Fruit fly (Drosophila melanogaster) whole organism, larva: Measurements from ENCODE around the gene mrn.

ENCODE experiments used
- noc ChIP-seq: fragments of 200-800 bp; sonication (Bioruptor generic); optimal IDR thresholded peaks from 3 replicates; lab custom pipeline; 2019; ENCODE audit warnings: missing biosample characterization, mild to moderate bottlenecking, missing genetic modification characterization, moderate library complexity

Gene mrn

DNA sequence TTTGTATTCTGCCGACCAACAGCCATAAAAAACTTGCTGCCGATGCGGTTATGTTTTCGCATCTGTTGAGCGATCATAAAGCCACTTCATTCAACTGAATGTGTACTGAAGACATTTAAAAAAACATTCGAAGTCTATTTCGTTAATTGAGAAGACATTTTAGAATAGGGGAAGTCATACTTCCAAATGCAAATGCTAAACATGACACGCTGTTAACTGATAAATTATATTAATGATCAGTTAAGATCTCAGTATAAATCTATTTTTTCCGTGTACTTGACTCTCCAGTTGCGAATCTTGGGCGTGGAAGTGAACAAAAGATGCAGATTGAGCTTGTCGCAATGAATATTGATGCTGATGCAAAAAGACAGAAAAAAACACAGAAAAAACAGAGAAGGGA is 15.6 kb upstream of the mrn start:
- TF ChIP-seq noc (tag; lab: Kevin White, UChicago): no peak

DNA sequence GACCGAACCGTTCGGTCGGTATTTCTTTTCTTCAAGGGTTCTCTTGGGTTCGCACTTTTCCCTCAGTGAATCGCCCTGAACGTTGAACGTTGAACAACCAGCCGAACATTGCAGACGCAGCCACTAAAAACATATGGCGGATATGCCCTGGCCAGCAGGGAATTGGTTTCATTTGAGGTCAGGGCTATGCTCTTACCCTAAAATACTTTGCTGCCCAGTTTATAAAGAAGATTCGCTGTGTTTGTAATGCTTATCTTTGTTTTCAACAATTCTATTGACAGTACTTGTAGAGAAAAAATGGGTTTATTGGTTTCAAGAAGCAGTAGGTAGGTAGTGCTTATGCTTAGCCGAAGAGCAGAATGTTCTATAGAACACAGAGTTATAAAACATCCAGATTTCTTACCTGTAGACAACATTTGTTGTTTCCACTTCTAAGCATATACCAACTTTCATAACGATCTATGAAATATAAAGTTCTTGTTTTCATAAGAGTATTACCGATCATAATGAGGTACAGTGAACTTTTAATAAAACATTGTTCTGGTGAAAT is 14.9 kb upstream of the mrn start:
- no peak for TF ChIP-seq noc (tag; lab: Kevin White, UChicago)

DNA sequence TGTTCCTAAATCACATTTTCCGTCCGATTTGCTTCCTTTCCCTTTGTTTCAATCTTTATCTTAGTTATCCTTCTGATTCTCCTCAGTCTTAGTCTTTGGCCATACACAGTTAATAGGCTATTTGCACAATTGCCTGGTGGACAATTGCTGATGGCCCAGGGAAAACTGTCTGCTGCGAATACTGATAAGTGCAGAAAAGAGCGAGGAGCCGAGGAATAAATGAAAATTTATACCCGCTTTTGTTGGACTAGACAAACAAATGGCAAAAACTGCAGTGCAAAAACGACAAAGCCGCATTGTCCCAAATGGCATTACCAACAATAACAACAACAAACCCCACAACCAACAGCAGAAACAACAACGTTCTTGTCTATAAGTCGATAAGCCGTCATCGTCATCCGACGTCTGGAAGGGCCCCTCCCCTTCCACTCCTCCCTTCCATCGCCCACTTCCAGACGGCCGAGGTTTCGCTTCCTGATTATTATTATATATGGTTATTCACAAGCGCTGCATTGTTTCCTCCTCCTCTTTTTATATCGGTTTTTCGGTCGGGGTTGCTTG is 13.8 kb upstream of the mrn start:
- TF ChIP-seq noc (tag; lab: Kevin White, UChicago): no peak

DNA sequence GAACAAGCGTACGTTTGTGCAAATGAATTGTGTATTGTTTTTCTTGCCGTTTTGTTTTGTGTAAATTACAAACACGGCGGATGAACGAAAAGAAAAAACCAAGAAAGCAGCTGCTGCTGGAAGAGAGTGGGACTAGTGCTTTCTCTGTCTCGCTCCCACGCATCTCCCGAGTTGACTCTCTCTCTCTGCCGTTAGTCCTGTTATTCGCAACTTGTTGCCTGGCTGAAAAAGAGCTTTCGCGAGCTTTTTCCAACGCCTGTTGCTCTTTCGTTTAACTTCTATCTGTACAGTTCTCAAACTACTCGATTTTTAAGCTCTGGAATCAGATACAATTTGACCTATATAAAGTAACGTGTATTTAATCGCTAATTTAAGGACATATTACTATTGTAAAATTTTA is 13.1 kb upstream of the mrn start:
- TF ChIP-seq noc (tag; lab: Kevin White, UChicago): no peak

DNA sequence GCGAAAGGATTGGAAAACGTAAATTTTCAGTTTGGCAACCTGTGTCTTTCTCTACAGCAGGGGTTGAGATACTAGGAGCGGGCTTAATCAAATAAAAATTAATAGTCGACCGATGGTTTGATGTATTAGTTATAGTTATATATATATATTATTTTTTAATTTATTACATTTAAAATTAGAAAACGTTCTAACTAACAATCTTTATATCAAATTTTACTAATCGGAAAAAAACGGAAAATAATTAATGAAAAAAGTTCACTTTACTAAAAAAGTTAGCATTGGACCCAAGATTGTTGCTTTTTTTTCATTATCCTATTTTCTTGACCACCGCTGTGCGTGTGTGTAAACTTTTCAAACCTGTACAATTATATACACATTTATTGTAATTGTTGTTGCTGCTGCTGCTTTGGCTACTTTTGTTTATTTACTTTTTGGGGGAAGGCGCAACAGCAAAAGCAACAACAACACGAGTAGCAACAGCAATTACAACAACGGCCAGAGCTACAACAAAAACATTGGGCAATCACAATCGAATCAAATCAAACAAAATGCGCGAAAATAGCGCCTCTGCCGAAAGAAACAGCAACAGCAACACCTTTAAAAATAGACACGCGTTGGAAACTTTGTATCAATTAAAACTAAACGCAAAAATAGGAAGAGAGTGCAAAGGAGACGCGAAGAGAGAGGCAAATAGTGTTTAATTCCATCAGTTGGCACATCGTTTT is 12.4 kb upstream of the mrn start:
- TF ChIP-seq noc (tag; lab: Kevin White, UChicago): peak; percentile 51

DNA sequence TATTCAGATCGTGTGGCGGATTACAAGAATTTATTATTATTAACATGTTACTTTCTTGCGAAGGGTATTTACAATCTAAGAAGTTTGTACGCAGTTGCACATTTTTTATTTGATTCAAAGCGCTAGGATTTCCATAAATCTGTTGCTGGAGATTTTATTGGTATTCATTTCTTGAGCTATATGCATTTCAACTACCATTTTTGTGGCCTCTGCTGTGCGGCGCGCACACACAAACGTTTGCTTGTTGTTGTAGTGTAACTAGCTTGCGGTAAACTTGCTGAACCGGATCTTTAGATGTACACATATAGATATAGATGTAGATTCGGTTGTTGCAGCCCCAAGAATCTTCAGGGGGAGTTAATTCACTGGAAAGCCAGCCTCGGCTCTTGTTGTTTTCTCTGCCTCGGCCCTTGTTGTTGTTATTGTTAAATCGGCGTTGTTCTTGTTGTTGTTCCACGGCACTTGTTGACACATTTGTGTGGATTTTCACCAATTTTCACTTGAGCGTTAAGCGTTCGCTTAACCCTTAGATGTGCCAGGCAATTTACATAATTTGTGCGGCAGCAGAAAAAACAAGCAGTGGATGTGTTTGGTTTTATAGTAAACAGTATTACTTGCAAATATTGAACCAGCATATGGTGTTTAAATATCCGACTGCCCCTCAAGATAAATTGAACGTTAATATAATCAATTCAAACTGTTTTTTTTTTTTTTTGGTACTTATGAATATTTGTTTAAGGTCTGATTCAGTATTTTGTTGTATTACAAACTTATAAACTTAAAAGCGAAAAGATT is 10.7 kb upstream of the mrn start:
- no peak for TF ChIP-seq noc (tag; lab: Kevin White, UChicago)

DNA sequence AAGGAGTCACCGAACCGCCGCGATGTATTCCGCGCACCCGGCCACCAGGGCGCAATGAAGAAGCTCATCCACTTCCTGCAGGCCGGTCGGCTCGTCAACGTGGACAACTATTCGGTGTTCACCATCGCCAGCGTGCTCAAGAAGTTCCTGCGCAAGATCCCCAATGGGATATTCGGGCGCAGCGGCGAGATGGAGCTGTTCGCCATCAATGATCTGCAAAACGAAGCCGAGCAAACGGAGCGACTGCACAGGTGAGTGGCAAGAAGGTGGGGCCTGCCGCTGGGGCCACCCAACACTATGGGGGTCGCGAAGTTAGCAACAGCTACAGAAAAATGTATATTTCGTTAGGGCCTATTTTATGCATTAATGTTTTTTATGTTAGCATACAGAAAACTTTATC is 9.4 kb upstream of the mrn start:
- TF ChIP-seq noc (tag; lab: Kevin White, UChicago): no peak

DNA sequence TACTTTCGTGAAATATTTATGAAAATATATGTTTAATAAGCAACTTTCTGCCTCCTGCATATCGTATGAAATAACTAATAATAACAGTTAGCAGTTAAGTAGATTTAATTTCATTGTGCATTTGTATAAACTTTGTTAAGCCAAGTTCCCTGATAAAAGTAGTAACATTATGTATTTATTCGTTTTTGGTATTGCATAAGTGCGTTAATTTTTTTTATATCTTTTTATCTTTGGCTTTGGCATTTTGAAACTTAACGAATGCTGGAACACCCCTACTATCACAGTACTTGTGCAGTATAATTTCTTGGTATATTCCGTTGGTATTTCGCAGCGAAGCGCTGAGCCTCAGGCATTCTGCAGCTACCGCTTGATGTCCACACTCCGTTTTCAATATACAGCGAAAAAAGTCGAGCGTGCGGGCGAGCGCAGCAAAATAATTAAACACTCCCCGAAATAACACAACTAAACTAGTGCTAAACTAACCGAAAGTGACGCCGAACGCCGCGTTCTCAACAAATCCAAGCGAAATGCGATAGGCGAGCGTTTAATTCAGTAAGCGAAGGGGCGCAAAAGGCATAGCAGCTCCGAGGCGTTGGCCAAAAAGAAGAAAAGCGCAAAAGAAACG is 8.3 kb upstream of the mrn start, which contains the start of gene RhoGAP71E:
RhoGAP71E (plus strand) TSS at position 347 of the 625 bp plus-strand sequence.
- TF ChIP-seq noc (tag; lab: Kevin White, UChicago): peak; percentile 56

DNA sequence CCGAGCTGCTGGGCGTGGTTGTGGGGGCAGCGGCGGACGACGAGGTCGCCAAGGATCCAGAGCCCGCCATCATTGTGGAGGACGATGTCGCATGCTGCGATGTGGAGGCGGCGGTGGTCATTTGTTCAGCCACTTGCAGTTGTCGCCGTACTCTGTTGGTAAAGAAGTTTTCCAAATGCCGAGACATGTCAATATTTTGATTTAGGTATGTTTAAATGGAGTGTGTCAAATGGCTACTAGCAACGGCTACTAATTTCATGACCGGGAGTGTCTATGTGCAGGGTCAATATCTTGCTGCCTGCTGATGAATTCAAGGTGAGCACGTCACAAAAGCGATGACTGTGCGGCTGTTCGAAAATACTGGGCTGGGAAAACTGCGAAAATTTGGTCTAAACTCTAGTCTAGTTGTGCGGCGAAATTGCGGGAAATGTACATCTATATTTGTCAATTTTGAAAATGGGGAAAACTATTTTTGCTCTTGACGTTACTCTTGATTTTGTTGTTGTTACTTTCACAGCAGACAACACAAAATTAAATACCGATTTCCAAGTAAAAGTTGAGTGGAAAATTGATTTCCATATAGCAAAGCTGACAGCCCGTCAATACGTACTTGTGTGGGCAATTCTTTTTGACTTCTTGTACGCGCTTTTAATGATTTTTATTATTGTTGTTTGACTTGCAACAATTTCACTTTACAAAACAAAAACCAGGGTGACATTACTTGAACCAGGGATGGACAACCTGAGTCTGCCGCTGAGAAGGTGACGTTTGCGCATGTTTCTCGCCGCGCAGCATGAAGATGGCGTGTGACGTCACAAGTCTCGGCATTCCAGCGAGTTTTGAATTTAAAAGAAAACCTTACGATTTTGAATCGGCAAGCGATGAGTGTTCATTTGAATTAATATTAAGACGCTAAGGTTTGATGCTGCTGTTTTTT is 7.4 kb upstream of the mrn start, which contains the start of gene CG7656:
CG7656 (minus strand) TSS at position 731 of the 937 bp plus-strand sequence.
- TF ChIP-seq noc (tag; lab: Kevin White, UChicago): peak; percentile 52

DNA sequence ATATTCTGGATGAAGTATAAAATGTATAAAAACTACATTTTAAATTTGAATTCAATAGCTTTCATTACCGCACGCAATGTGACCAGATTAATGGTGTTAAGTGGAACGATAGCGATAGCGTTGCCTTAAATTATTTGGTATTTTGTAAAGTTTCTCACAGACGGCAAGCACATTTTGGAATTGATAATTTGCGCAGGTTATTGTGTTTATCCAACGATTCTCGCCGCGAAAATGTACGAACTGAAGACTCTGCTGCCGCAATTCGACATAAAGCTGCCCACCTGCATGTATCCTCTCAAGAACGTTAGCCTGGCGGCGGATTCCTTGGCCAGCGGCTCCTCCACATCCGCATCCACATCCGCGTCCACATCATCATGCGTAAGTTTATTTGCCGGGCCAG is 3.2 kb upstream of the mrn start, which contains the start of gene AIMP2:
AIMP2 (plus strand) TSS at position 135 of the 400 bp plus-strand sequence.
- TF ChIP-seq noc (tag; lab: Kevin White, UChicago): no peak

DNA sequence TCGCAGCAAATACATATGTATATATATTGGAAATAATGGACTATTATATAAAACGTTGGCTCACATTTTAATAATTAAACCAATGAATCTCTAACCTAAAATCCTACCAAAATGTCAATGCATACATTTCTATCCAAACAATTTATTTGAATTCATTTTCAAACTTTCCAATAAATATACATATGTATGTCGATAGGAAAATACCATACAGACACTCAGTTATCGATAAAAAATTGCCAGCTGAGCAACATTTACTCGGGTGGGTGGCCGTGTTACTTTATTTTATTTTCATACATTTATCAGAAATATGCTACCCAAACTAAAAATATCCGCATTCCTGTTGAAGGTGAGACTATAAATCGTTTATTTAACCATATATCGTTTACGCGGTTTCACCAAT is 4.0 kb downstream of the mrn start, which contains the start of gene Ufsp2:
Ufsp2 (plus strand) TSS at position 214 of the 400 bp plus-strand sequence.
- TF ChIP-seq noc (tag; lab: Kevin White, UChicago): no peak

DNA sequence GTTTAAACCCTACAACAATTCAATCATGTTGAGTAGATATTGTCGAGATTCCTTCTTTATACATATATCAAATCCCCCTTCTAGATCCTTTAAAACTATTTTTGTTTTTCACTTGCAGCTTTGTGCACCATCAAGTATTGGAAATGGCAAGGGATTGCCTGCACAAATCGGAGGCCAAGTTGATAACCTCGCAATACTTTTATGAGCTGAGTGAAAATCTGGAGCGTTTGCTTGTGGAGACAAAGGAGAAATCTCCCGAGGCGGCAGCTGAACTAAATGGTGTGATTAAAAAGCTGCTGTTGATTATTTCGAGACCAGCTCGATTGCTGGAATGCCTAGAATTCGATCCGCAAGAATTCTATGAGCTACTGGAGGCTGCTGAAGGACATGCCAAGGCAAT is 9.8 kb downstream of the mrn start:
- TF ChIP-seq noc (tag; lab: Kevin White, UChicago): no peak

DNA sequence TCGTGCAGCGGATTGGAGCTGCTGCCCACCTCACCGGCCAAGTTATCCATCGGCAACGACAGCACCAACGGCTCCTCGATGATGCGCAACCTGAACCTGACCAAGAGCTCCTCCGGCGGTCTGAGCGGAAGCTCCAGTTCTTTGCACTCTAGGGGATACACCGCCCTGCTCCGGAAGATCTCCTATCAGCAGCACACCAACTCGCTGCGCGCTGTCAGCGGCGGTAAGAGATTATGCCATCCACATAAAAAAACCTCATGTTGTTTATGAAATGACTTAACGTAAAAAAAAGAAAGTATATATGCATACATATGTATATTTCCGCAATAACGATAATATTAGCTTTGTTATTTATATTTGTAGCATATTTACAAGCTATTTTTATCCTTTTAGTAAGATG is 11.6 kb downstream of the mrn start:
- no peak for TF ChIP-seq noc (tag; lab: Kevin White, UChicago)

DNA sequence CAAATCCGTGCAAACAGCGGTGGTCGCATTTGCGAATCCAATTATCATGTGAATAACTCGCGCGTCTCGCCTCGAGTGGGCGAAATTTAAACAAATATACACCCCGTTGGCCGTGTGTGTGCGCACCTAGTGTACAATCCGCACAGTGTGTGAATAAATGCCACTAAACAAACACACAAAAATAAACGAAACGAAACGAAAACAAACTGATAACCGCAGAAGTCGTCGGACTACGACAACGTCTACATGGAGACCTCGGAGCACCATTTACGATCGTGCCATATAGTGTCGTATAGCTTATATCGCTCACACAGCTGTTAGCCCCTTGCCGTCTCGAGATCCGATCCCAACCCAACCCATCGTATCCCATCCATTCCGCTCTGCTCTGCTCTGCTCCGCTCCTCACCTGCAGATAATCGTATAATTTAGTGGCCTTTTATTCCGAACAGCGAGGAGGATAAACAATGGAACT is 13.8 kb downstream of the mrn start:
- peak; percentile 86 for TF ChIP-seq noc (tag; lab: Kevin White, UChicago)
